Worm (Caenorhabditis elegans): Measurements from ENCODE around the gene nstp-5.

ce11 chrIV:12876558-12876957 lies 21.2 kb downstream of the nstp-5 start:
- TF ChIP-seq bed-3 (GFP tag; optimal IDR thresholded peaks at IDR 0.05) (no peak), nhr-237 (tag; optimal IDR thresholded peaks at IDR 0.05) (no peak), elt-3 (tag; optimal IDR thresholded peaks at IDR 0.05) (no peak), sptf-1 (tag; optimal IDR thresholded peaks at IDR 0.05) (no peak), unc-39 (tag; optimal IDR thresholded peaks at IDR 0.05) (no peak), ces-1 (GFP tag; optimal IDR thresholded peaks at IDR 0.05) (no peak), blmp-1 (tag; optimal IDR thresholded peaks at IDR 0.05) (no peak)
